Fruit fly (Drosophila melanogaster) whole organism, embryonic: ENCODE measurements around the gene SerRS-m.
A peak's percentile ranks its signal among the peaks of the same experiment; 100 is the strongest.

Source experiments
- Bdp1 ChIP-seq: fragments of 200-800 bp; sonication (Bioruptor generic); optimal IDR thresholded peaks from 3 replicates; lab custom pipeline; 2016; ENCODE audit warnings: missing biosample characterization, missing genetic modification characterization
- CG10147 ChIP-seq: fragments of 200-800 bp; sonication (Bioruptor generic); optimal IDR thresholded peaks from 2 replicates; lab custom pipeline; 2019; ENCODE audit warnings: missing biosample characterization, mild to moderate bottlenecking, missing genetic modification characterization, moderate library complexity
- CG11696 ChIP-seq: fragments of 200-800 bp; sonication (Bioruptor generic); IDR thresholded peaks from 2 replicates; pipeline ENCODE4 v1.3.6; 2022; ENCODE audit warnings: missing biosample characterization, missing genetic modification characterization
- CG12769 ChIP-seq: fragments of 200-800 bp; sonication (Bioruptor generic); optimal IDR thresholded peaks from 2 replicates; lab custom pipeline; 2019; ENCODE audit warnings: missing biosample characterization, mild to moderate bottlenecking, missing genetic modification characterization, moderate library complexity
- CG14441 ChIP-seq: fragments of 200-800 bp; sonication (Bioruptor generic); IDR thresholded peaks from 2 replicates; pipeline ENCODE4 v1.3.6; 2022; ENCODE audit warnings: missing biosample characterization, missing genetic modification characterization
- CG15479 ChIP-seq: fragments of 200-800 bp; sonication (Bioruptor generic); optimal IDR thresholded peaks from 3 replicates; lab custom pipeline; 2019; ENCODE audit warnings: missing biosample characterization, mild to moderate bottlenecking, missing genetic modification characterization, moderate library complexity
- CG1647 ChIP-seq: fragments of 200-800 bp; sonication (Bioruptor generic); optimal IDR thresholded peaks from 3 replicates; lab custom pipeline; 2016; ENCODE audit warnings: missing biosample characterization, missing genetic modification characterization
- CG16815 ChIP-seq: fragments of 200-800 bp; sonication (Bioruptor generic); optimal IDR thresholded peaks from 3 replicates; lab custom pipeline; 2017; ENCODE audit warnings: missing biosample characterization, mild to moderate bottlenecking, missing genetic modification characterization
- CG17912 ChIP-seq: fragments of 200-800 bp; sonication (Bioruptor generic); optimal IDR thresholded peaks from 2 replicates; lab custom pipeline; 2018; ENCODE audit warnings: missing biosample characterization, mild to moderate bottlenecking, missing genetic modification characterization
- CG31388 ChIP-seq: fragments of 200-800 bp; sonication (Bioruptor generic); optimal IDR thresholded peaks from 2 replicates; lab custom pipeline; 2016; ENCODE audit warnings: missing biosample characterization, missing genetic modification characterization
- CG3281 ChIP-seq: fragments of 200-800 bp; sonication (Bioruptor generic); optimal IDR thresholded peaks from 3 replicates; lab custom pipeline; 2017; ENCODE audit warnings: missing biosample characterization, mild to moderate bottlenecking, missing genetic modification characterization
- CG33213 ChIP-seq: fragments of 200-800 bp; sonication (Bioruptor generic); optimal IDR thresholded peaks from 3 replicates; lab custom pipeline; 2016; ENCODE audit warnings: missing biosample characterization, missing genetic modification characterization
- CG4282 ChIP-seq: fragments of 200-800 bp; sonication (Bioruptor generic); optimal IDR thresholded peaks from 2 replicates; lab custom pipeline; 2016; ENCODE audit warnings: missing biosample characterization, missing genetic modification characterization
- CG4404 ChIP-seq: fragments of 200-800 bp; sonication (Bioruptor generic); IDR thresholded peaks from 2 replicates; pipeline ENCODE4 v1.3.6; 2022; ENCODE audit warnings: missing biosample characterization, missing genetic modification characterization
- CG4730 ChIP-seq: fragments of 200-800 bp; sonication (Bioruptor generic); IDR thresholded peaks from 2 replicates; pipeline ENCODE4 v1.3.6; 2022; ENCODE audit warnings: missing biosample characterization, missing genetic modification characterization
- CG7963 ChIP-seq: fragments of 200-800 bp; sonication (Bioruptor generic); IDR thresholded peaks from 3 replicates; pipeline ENCODE4 v1.3.6; 2022; ENCODE audit warnings: missing biosample characterization, missing genetic modification characterization; ENCODE audit not compliant: partially characterized antibody
- CG8478 ChIP-seq: fragments of >200 bp; optimal IDR thresholded peaks from 2 replicates; lab custom pipeline; 2018
- CG8944 ChIP-seq: fragments of 200-800 bp; sonication (Bioruptor generic); optimal IDR thresholded peaks from 3 replicates; lab custom pipeline; 2016; ENCODE audit warnings: missing biosample characterization, missing genetic modification characterization
- CG9215 ChIP-seq: fragments of 200-800 bp; sonication (Bioruptor generic); IDR thresholded peaks from 2 replicates; pipeline ENCODE4 v1.3.6; 2022; ENCODE audit warnings: missing biosample characterization, missing genetic modification characterization
- CG9437 ChIP-seq: fragments of 200-800 bp; sonication (Bioruptor generic); optimal IDR thresholded peaks from 2 replicates; lab custom pipeline; 2018; ENCODE audit warnings: missing biosample characterization, mild to moderate bottlenecking, missing genetic modification characterization
- CG9797 ChIP-seq: fragments of 200-800 bp; sonication (Bioruptor generic); optimal IDR thresholded peaks from 3 replicates; lab custom pipeline; 2018; ENCODE audit warnings: missing biosample characterization, mild to moderate bottlenecking, missing genetic modification characterization
- CkIIα-i1 ChIP-seq: fragments of 200-800 bp; sonication (Bioruptor generic); IDR thresholded peaks from 2 replicates; pipeline ENCODE4 v1.3.6; 2022; ENCODE audit warnings: missing biosample characterization, missing genetic modification characterization
- D19B ChIP-seq: fragments of 200-800 bp; sonication (Bioruptor generic); optimal IDR thresholded peaks from 2 replicates; lab custom pipeline; 2017; ENCODE audit warnings: missing biosample characterization, mild to moderate bottlenecking, missing genetic modification characterization
- Dip3 ChIP-seq: fragments of 200-800 bp; sonication (Bioruptor generic); optimal IDR thresholded peaks from 3 replicates; lab custom pipeline; 2016; ENCODE audit warnings: missing biosample characterization, missing genetic modification characterization
- Gsc ChIP-seq: fragments of 200-800 bp; sonication (Bioruptor generic); IDR thresholded peaks from 2 replicates; pipeline ENCODE4 v1.3.6; 2022; ENCODE audit warnings: missing biosample characterization, missing genetic modification characterization
- HLH3B ChIP-seq: fragments of 200-800 bp; sonication (Bioruptor generic); IDR thresholded peaks from 2 replicates; pipeline ENCODE4 v1.3.6; 2022; ENCODE audit warnings: missing biosample characterization, missing genetic modification characterization
- Oaz ChIP-seq: fragments of 200-800 bp; sonication (Bioruptor generic); IDR thresholded peaks from 2 replicates; pipeline ENCODE4 v1.3.6; 2022; ENCODE audit warnings: missing biosample characterization, missing genetic modification characterization
- Optix ChIP-seq: fragments of 200-800 bp; sonication (Bioruptor generic); IDR thresholded peaks from 3 replicates; pipeline ENCODE4 v1.3.6; 2022; ENCODE audit warnings: missing biosample characterization, missing genetic modification characterization
- Vsx1 ChIP-seq: fragments of 200-800 bp; sonication (Bioruptor generic); optimal IDR thresholded peaks from 2 replicates; lab custom pipeline; 2017; ENCODE audit warnings: missing biosample characterization, mild to moderate bottlenecking, missing genetic modification characterization, missing genetic modification reagents
- bsh ChIP-seq, 2 experiments: fragments of 200-800 bp; sonication (Bioruptor generic); optimal IDR thresholded peaks; 2 replicates each; lab custom pipeline; 2017 to 2018; ENCODE audit warnings: mild to moderate bottlenecking in 2 of 2, missing biosample characterization in 2 of 2, missing genetic modification characterization in 2 of 2, moderate library complexity in 1 of 2
- cad ChIP-seq: fragments of >200 bp; optimal IDR thresholded peaks from 2 replicates; lab custom pipeline; 2017; ENCODE audit warnings: missing biosample characterization, missing genetic modification characterization
- corto ChIP-seq: fragments of 200-800 bp; sonication (Bioruptor generic); optimal IDR thresholded peaks from 2 replicates; lab custom pipeline; 2016; ENCODE audit warnings: missing biosample characterization, mild to moderate bottlenecking, missing genetic modification characterization, moderate library complexity
- croc ChIP-seq: fragments of 200-800 bp; sonication (Bioruptor generic); conservative IDR thresholded peaks from 3 replicates; pipeline ENCODE4 v1.3.6; 2022; ENCODE audit warnings: missing biosample characterization, missing genetic modification characterization
- en ChIP-seq: fragments of 200-800 bp; sonication (Bioruptor generic); optimal IDR thresholded peaks from 2 replicates; lab custom pipeline; 2016; ENCODE audit warnings: missing biosample characterization, missing genetic modification characterization
- ewg ChIP-seq: fragments of 200-800 bp; sonication (Bioruptor generic); optimal IDR thresholded peaks from 3 replicates; lab custom pipeline; 2017; ENCODE audit warnings: mild to moderate bottlenecking, missing biosample characterization, missing genetic modification reagents, missing genetic modification characterization
- eyg ChIP-seq: fragments of 200-800 bp; sonication (Bioruptor generic); optimal IDR thresholded peaks from 3 replicates; lab custom pipeline; 2016; ENCODE audit warnings: missing biosample characterization, missing genetic modification characterization
- hth ChIP-seq: fragments of >200 bp; optimal IDR thresholded peaks from 2 replicates; lab custom pipeline; 2017; ENCODE audit warnings: inconsistent platforms
- klu ChIP-seq: fragments of 200-800 bp; sonication (Bioruptor generic); IDR thresholded peaks from 2 replicates; pipeline ENCODE4 v1.3.6; 2022; ENCODE audit warnings: missing biosample characterization, missing genetic modification characterization
- nau ChIP-seq: fragments of 200-800 bp; sonication (Bioruptor generic); optimal IDR thresholded peaks from 3 replicates; lab custom pipeline; 2017; ENCODE audit warnings: missing biosample characterization, mild to moderate bottlenecking, missing genetic modification characterization, missing genetic modification reagents
- nerfin-1 ChIP-seq: fragments of 200-800 bp; sonication (Bioruptor generic); optimal IDR thresholded peaks from 3 replicates; lab custom pipeline; 2019; ENCODE audit warnings: missing biosample characterization, mild to moderate bottlenecking, missing genetic modification characterization, moderate library complexity
- otp ChIP-seq: fragments of 200-800 bp; sonication (Bioruptor generic); IDR thresholded peaks from 3 replicates; pipeline ENCODE4, ENCODE4 v1.3.6; 2022; ENCODE audit warnings: missing biosample characterization, missing genetic modification characterization
- rib ChIP-seq: fragments of 200-800 bp; sonication (Bioruptor generic); IDR thresholded peaks from 2 replicates; pipeline ENCODE4 v1.3.6; 2022; ENCODE audit warnings: missing biosample characterization, missing genetic modification characterization
- ro ChIP-seq: fragments of 200-800 bp; sonication (Bioruptor generic); IDR thresholded peaks from 2 replicates; pipeline ENCODE4 v1.3.6; 2022; ENCODE audit warnings: missing biosample characterization, missing genetic modification characterization
- slbo ChIP-seq: fragments of 200-800 bp; sonication (Bioruptor generic); IDR thresholded peaks from 2 replicates; pipeline ENCODE4 v1.3.6; 2022; ENCODE audit warnings: missing biosample characterization, missing genetic modification characterization
- slp2 ChIP-seq: fragments of 200-800 bp; sonication (Bioruptor generic); optimal IDR thresholded peaks from 2 replicates; lab custom pipeline; 2016; ENCODE audit warnings: missing biosample characterization, missing genetic modification characterization
- sob ChIP-seq: fragments of 200-800 bp; sonication (Bioruptor generic); IDR thresholded peaks from 2 replicates; pipeline ENCODE4 v1.3.6; 2022; ENCODE audit warnings: missing biosample characterization, missing genetic modification characterization
- tup ChIP-seq: fragments of 200-800 bp; sonication (Bioruptor generic); optimal IDR thresholded peaks from 2 replicates; lab custom pipeline; 2016; ENCODE audit warnings: missing biosample characterization, mild to moderate bottlenecking, missing genetic modification characterization, moderate library complexity
- tx ChIP-seq: fragments of 200-800 bp; sonication (Bioruptor generic); optimal IDR thresholded peaks from 2 replicates; lab custom pipeline; 2016; ENCODE audit warnings: missing biosample characterization, missing genetic modification characterization
- vnd ChIP-seq: fragments of 200-800 bp; sonication (Bioruptor generic); IDR thresholded peaks from 3 replicates; pipeline ENCODE4 v1.3.6; 2022; ENCODE audit warnings: missing biosample characterization, missing genetic modification characterization; ENCODE audit not compliant: partially characterized antibody
- wek ChIP-seq: fragments of 200-800 bp; sonication (Bioruptor generic); optimal IDR thresholded peaks from 3 replicates; lab custom pipeline; 2018; ENCODE audit warnings: missing biosample characterization, mild to moderate bottlenecking, missing genetic modification characterization, moderate library complexity

Gene SerRS-m

dm6 chr3R:15319912-15320746 lies 20.3 kb upstream of the SerRS-m start, which contains the start of the genes CG6276 and CG44040 (continued):
- TF ChIP-seq Bdp1 (GFP tag; lab: Kevin White, UChicago) (no peak), D19B (GFP tag; lab: Kevin White, UChicago) (peak; percentile 4), CG11696 (peak; percentile 11; the same call in 1 of the 2 replicates), HLH3B (0 out of 2 replicates have a peak, but pooled peaks have one; percentile 23), CG8944 (GFP tag; lab: Kevin White, UChicago) (peak; percentile 13), CG1647 (no peak), Oaz (no peak), hth (lab: Kevin White, UChicago) (no peak), nerfin-1 (no peak), wek (GFP tag; lab: Kevin White, UChicago) (no peak), Gsc (GFP tag; lab: Robert Waterston, UW) (no peak), CG9797 (GFP tag; lab: Kevin White, UChicago) (no peak), CG17912 (peak; percentile 6), ewg (GFP tag; lab: Kevin White, UChicago) (no peak), CG12769 (tag; lab: Kevin White, UChicago) (peak; percentile 71), CkIIα-i1 (GFP tag; lab: Robert Waterston, UW) (no peak), tx (peak; percentile 52), rib (GFP tag; lab: Robert Waterston, UW) (no peak), croc (GFP tag; lab: Robert Waterston, UW) (no peak), klu (GFP tag; lab: Robert Waterston, UW) (0 out of 2 replicates have a peak, but pooled peaks have one; percentile 14), CG4404 (GFP tag; lab: Robert Waterston, UW) (peak; percentile 34; the same call in 1 of the 2 replicates), CG3281 (GFP tag; lab: Kevin White, UChicago) (peak; percentile 70), CG16815 (no peak), CG4730 (no peak), cad (GFP tag; lab: Kevin White, UChicago) (no peak), eyg (GFP tag; lab: Kevin White, UChicago) (no peak), CG31388 (GFP tag; lab: Kevin White, UChicago) (no peak), Dip3 (GFP tag; lab: Kevin White, UChicago) (peak; percentile 9), slbo (GFP tag; lab: Robert Waterston, UW) (peak; percentile 59), CG10147 (GFP tag; lab: Kevin White, UChicago) (peak; percentile 32), CG33213 (GFP tag; lab: Kevin White, UChicago) (peak; percentile 14), bsh (GFP tag; optimal IDR thresholded peaks at IDR 0.05; lab: Kevin White, UChicago) (peak in 1 of 2 experiments; percentile 58), CG7963 (GFP tag; lab: Robert Waterston, UW) (no peak), corto (GFP tag; lab: Kevin White, UChicago) (no peak), nau (no peak), vnd (GFP tag; lab: Robert Waterston, UW) (no peak), CG9215 (peak; percentile 46; the same call in 1 of the 2 replicates), CG4282 (GFP tag; lab: Kevin White, UChicago) (no peak), CG15479 (GFP tag; lab: Kevin White, UChicago) (no peak), CG9437 (GFP tag; lab: Kevin White, UChicago) (peak; percentile 51), ro (0 out of 2 replicates have a peak, but pooled peaks have one; percentile 20), tup (no peak), CG8478 (lab: Kevin White, UChicago) (no peak), Optix (GFP tag; lab: Robert Waterston, UW) (0 out of 3 replicates have a peak, but pooled peaks have one; percentile 27), otp (0 out of 3 replicates have a peak, but pooled peaks have one; percentile 23), sob (GFP tag; lab: Robert Waterston, UW) (peak; percentile 56), slp2 (no peak), CG14441 (GFP tag; lab: Robert Waterston, UW) (peak; percentile 59), Vsx1 (GFP tag; lab: Kevin White, UChicago) (no peak), en (GFP tag; lab: Kevin White, UChicago) (peak; percentile 16)
